Fruit fly (Drosophila melanogaster) whole organism, embryonic: ENCODE results near the gene sr.

Experiments
- Atf-2 ChIP-seq: fragments of 200-800 bp; sonication (Bioruptor generic); optimal IDR thresholded peaks from 2 replicates; lab custom pipeline; 2016; ENCODE audit warnings: missing biosample characterization, missing genetic modification characterization
- Blimp-1 ChIP-seq: fragments of 200-800 bp; sonication (Bioruptor generic); optimal IDR thresholded peaks from 3 replicates; lab custom pipeline; 2018; ENCODE audit warnings: missing biosample characterization, missing genetic modification characterization, mild to moderate bottlenecking, moderate library complexity, missing genetic modification reagents
- CG11085 ChIP-seq: fragments of 200-800 bp; sonication (Bioruptor generic); IDR thresholded peaks from 2 replicates; pipeline ENCODE4 v1.3.6; 2022; ENCODE audit warnings: missing biosample characterization, missing genetic modification characterization
- CG12769 ChIP-seq: fragments of 200-800 bp; sonication (Bioruptor generic); optimal IDR thresholded peaks from 2 replicates; lab custom pipeline; 2019; ENCODE audit warnings: missing biosample characterization, mild to moderate bottlenecking, missing genetic modification characterization, moderate library complexity
- CG13123 ChIP-seq: fragments of 200-800 bp; sonication (Bioruptor generic); optimal IDR thresholded peaks from 2 replicates; lab custom pipeline; 2016; ENCODE audit warnings: missing biosample characterization, missing genetic modification characterization
- CG13296 ChIP-seq: fragments of 200-800 bp; sonication (Bioruptor generic); optimal IDR thresholded peaks from 3 replicates; lab custom pipeline; 2018; ENCODE audit warnings: missing biosample characterization, mild to moderate bottlenecking, missing genetic modification characterization
- CG13424 ChIP-seq: fragments of 200-800 bp; sonication (Bioruptor generic); optimal IDR thresholded peaks from 2 replicates; lab custom pipeline; 2019; ENCODE audit warnings: missing biosample characterization, mild to moderate bottlenecking, missing genetic modification characterization, moderate library complexity
- CG14441 ChIP-seq: fragments of 200-800 bp; sonication (Bioruptor generic); IDR thresholded peaks from 2 replicates; pipeline ENCODE4 v1.3.6; 2022; ENCODE audit warnings: missing biosample characterization, missing genetic modification characterization
- CG14965 ChIP-seq: fragments of 200-800 bp; sonication (Bioruptor generic); optimal IDR thresholded peaks from 2 replicates; lab custom pipeline; 2016; ENCODE audit warnings: missing biosample characterization, missing genetic modification characterization, borderline replicate concordance
- CG15479 ChIP-seq: fragments of 200-800 bp; sonication (Bioruptor generic); optimal IDR thresholded peaks from 3 replicates; lab custom pipeline; 2019; ENCODE audit warnings: missing biosample characterization, mild to moderate bottlenecking, missing genetic modification characterization, moderate library complexity
- CG1603 ChIP-seq: fragments of 200-800 bp; sonication (Bioruptor generic); optimal IDR thresholded peaks from 2 replicates; lab custom pipeline; 2019; ENCODE audit warnings: missing biosample characterization, mild to moderate bottlenecking, missing genetic modification characterization, moderate library complexity
- CG17359 ChIP-seq: fragments of 200-800 bp; sonication (Bioruptor generic); optimal IDR thresholded peaks from 3 replicates; lab custom pipeline; 2018; ENCODE audit warnings: missing biosample characterization, mild to moderate bottlenecking, missing genetic modification characterization, moderate library complexity
- CG17361 ChIP-seq: fragments of 200-800 bp; sonication (Bioruptor generic); IDR thresholded peaks from 3 replicates; pipeline ENCODE4 v1.3.6; 2022; ENCODE audit warnings: missing biosample characterization, missing genetic modification characterization
- CG18619 ChIP-seq: fragments of 200-800 bp; sonication (Bioruptor generic); optimal IDR thresholded peaks from 3 replicates; lab custom pipeline; 2017; ENCODE audit warnings: missing biosample characterization, mild to moderate bottlenecking, missing genetic modification characterization
- CG2199 ChIP-seq: fragments of 200-800 bp; sonication (Bioruptor generic); IDR thresholded peaks from 3 replicates; pipeline ENCODE4 v1.3.6; 2022; ENCODE audit warnings: missing biosample characterization, missing genetic modification characterization
- CG2202 ChIP-seq: fragments of 200-800 bp; sonication (Bioruptor generic); optimal IDR thresholded peaks from 2 replicates; lab custom pipeline; 2018; ENCODE audit warnings: missing biosample characterization, mild to moderate bottlenecking, missing genetic modification characterization
- CG30020 ChIP-seq: fragments of 200-800 bp; optimal IDR thresholded peaks from 2 replicates; lab custom pipeline; 2019; ENCODE audit warnings: missing biosample characterization, mild to moderate bottlenecking, missing genetic modification characterization, moderate library complexity
- CG32767 ChIP-seq: fragments of 200-800 bp; sonication (Bioruptor generic); IDR thresholded peaks from 2 replicates; pipeline ENCODE4 v1.3.6; 2022; ENCODE audit warnings: missing biosample characterization, missing genetic modification characterization
- CG3281 ChIP-seq: fragments of 200-800 bp; sonication (Bioruptor generic); optimal IDR thresholded peaks from 3 replicates; lab custom pipeline; 2017; ENCODE audit warnings: missing biosample characterization, mild to moderate bottlenecking, missing genetic modification characterization
- CG7786 ChIP-seq: fragments of 200-800 bp; sonication (Bioruptor generic); optimal IDR thresholded peaks from 2 replicates; lab custom pipeline; 2016; ENCODE audit warnings: missing biosample characterization, missing genetic modification characterization
- CG8281 ChIP-seq: fragments of 200-800 bp; sonication (Bioruptor generic); optimal IDR thresholded peaks from 2 replicates; lab custom pipeline; 2018; ENCODE audit warnings: missing biosample characterization, mild to moderate bottlenecking, missing genetic modification characterization, moderate library complexity
- CG8944 ChIP-seq: fragments of 200-800 bp; sonication (Bioruptor generic); optimal IDR thresholded peaks from 3 replicates; lab custom pipeline; 2016; ENCODE audit warnings: missing biosample characterization, missing genetic modification characterization
- CrebB ChIP-seq: fragments of 200-800 bp; sonication (Bioruptor generic); optimal IDR thresholded peaks from 3 replicates; lab custom pipeline; 2018; ENCODE audit warnings: missing biosample characterization, mild to moderate bottlenecking, missing genetic modification characterization
- Dek ChIP-seq: fragments of 200-800 bp; sonication (Bioruptor generic); optimal IDR thresholded peaks from 3 replicates; lab custom pipeline; 2019; ENCODE audit warnings: missing biosample characterization, mild to moderate bottlenecking, missing genetic modification characterization, moderate library complexity
- Dll ChIP-seq: fragments of 200-800 bp; sonication (Bioruptor generic); IDR thresholded peaks from 4 replicates; pipeline ENCODE4 v1.3.6; 2022; ENCODE audit warnings: missing biosample characterization, missing genetic modification characterization; ENCODE audit not compliant: partially characterized antibody
- HLH54F ChIP-seq: fragments of 200-800 bp; sonication (Bioruptor generic); optimal IDR thresholded peaks from 3 replicates; lab custom pipeline; 2016; ENCODE audit warnings: missing biosample characterization, missing genetic modification characterization
- Meics ChIP-seq: fragments of 200-800 bp; sonication (Bioruptor generic); optimal IDR thresholded peaks from 2 replicates; lab custom pipeline; 2017; ENCODE audit warnings: missing biosample characterization, mild to moderate bottlenecking, missing genetic modification characterization
- NC2β ChIP-seq: fragments of 200-800 bp; sonication (Bioruptor generic); optimal IDR thresholded peaks from 2 replicates; lab custom pipeline; 2016; ENCODE audit warnings: missing biosample characterization, missing genetic modification characterization
- NK7.1 ChIP-seq: fragments of 200-800 bp; sonication (Bioruptor generic); optimal IDR thresholded peaks from 3 replicates; lab custom pipeline; 2016; ENCODE audit warnings: missing biosample characterization, missing genetic modification characterization
- Opbp ChIP-seq: fragments of 200-800 bp; sonication (Bioruptor generic); IDR thresholded peaks from 3 replicates; pipeline ENCODE4 v1.3.6; 2022; ENCODE audit warnings: missing biosample characterization, missing genetic modification characterization; ENCODE audit not compliant: partially characterized antibody
- Sox100B ChIP-seq: fragments of 200-800 bp; sonication (Bioruptor generic); optimal IDR thresholded peaks from 3 replicates; lab custom pipeline; 2018; ENCODE audit warnings: missing biosample characterization, mild to moderate bottlenecking, missing genetic modification characterization
- ac ChIP-seq: fragments of 200-800 bp; sonication (Bioruptor generic); optimal IDR thresholded peaks from 3 replicates; lab custom pipeline; 2017; ENCODE audit warnings: missing biosample characterization, mild to moderate bottlenecking, missing genetic modification characterization
- chif ChIP-seq, 2 experiments: fragments of 200-800 bp; sonication (Bioruptor generic); optimal IDR thresholded peaks; 3 replicates each; lab custom pipeline; 2016; ENCODE audit warnings: missing biosample characterization in 2 of 2, missing genetic modification characterization in 2 of 2
- dimm ChIP-seq: fragments of 200-800 bp; sonication (Bioruptor generic); IDR thresholded peaks from 2 replicates; pipeline ENCODE4 v1.3.6; 2022; ENCODE audit warnings: missing biosample characterization, missing genetic modification characterization
- ems ChIP-seq: fragments of 200-800 bp; sonication (Bioruptor generic); optimal IDR thresholded peaks from 3 replicates; lab custom pipeline; 2016; ENCODE audit warnings: missing biosample characterization, missing genetic modification characterization
- esg ChIP-seq: fragments of 200-800 bp; sonication (Bioruptor generic); conservative IDR thresholded peaks from 2 replicates; pipeline ENCODE4 v1.3.6; 2022; ENCODE audit warnings: missing biosample characterization, missing genetic modification characterization
- ewg ChIP-seq: fragments of 200-800 bp; sonication (Bioruptor generic); optimal IDR thresholded peaks from 3 replicates; lab custom pipeline; 2017; ENCODE audit warnings: mild to moderate bottlenecking, missing biosample characterization, missing genetic modification reagents, missing genetic modification characterization
- gem ChIP-seq: fragments of 200-800 bp; sonication (Bioruptor generic); optimal IDR thresholded peaks from 2 replicates; lab custom pipeline; 2019; ENCODE audit warnings: missing biosample characterization, mild to moderate bottlenecking, missing genetic modification characterization, moderate library complexity
- gro ChIP-seq: fragments of 200-800 bp; sonication (Bioruptor generic); optimal IDR thresholded peaks from 2 replicates; lab custom pipeline; 2016; ENCODE audit warnings: missing biosample characterization, missing genetic modification characterization
- kay ChIP-seq: fragments of 200-800 bp; sonication (Bioruptor generic); optimal IDR thresholded peaks from 2 replicates; lab custom pipeline; 2016; ENCODE audit warnings: missing biosample characterization, missing genetic modification characterization
- lmd ChIP-seq: fragments of 200-800 bp; sonication (Bioruptor generic); IDR thresholded peaks from 2 replicates; pipeline ENCODE4 v1.3.6; 2022; ENCODE audit warnings: missing biosample characterization, missing genetic modification characterization
- prd ChIP-seq, 3 experiments: fragments of >200 bp in 2 of 3; fragments of 200-800 bp in 1 of 3; sonication (Bioruptor generic) in 1 of 3; optimal IDR thresholded peaks in 2 of 3; IDR thresholded peaks in 1 of 3; 2 replicates in 2 of 3; 3 replicates in 1 of 3; pipeline versions ENCODE4 v1.3.6 to Lab custom; 2017 to 2022; ENCODE audit warnings: missing biosample characterization in 1 of 3, missing genetic modification characterization in 1 of 3
- ro ChIP-seq: fragments of 200-800 bp; sonication (Bioruptor generic); IDR thresholded peaks from 2 replicates; pipeline ENCODE4 v1.3.6; 2022; ENCODE audit warnings: missing biosample characterization, missing genetic modification characterization
- sens ChIP-seq: fragments of 200-800 bp; sonication (Bioruptor generic); peaks from one replicate; lab custom pipeline; 2016; ENCODE audit warnings: missing biosample characterization, missing genetic modification characterization
- sens-2 ChIP-seq: fragments of 200-800 bp; sonication (Bioruptor generic); IDR thresholded peaks from 2 replicates; pipeline ENCODE4 v1.3.6; 2022; ENCODE audit warnings: missing biosample characterization, missing genetic modification characterization
- slp2 ChIP-seq: fragments of 200-800 bp; sonication (Bioruptor generic); optimal IDR thresholded peaks from 2 replicates; lab custom pipeline; 2016; ENCODE audit warnings: missing biosample characterization, missing genetic modification characterization
- sqz ChIP-seq: fragments of 200-800 bp; sonication (Bioruptor generic); optimal IDR thresholded peaks from 3 replicates; lab custom pipeline; 2018; ENCODE audit warnings: missing biosample characterization, mild to moderate bottlenecking, missing genetic modification characterization
- usp ChIP-seq: fragments of >200 bp; optimal IDR thresholded peaks from 2 replicates; lab custom pipeline; 2017; ENCODE audit warnings: missing biosample characterization, missing genetic modification characterization

The sr gene

dm6 chr3R:18167416-18168237 lies 77.0 kb downstream of the sr start, which contains the start of gene wrd (continued):
- TF ChIP-seq Meics (peak; percentile 43), ewg (GFP tag; lab: Kevin White, UChicago) (no peak), CG18619 (GFP tag; lab: Kevin White, UChicago) (peak; percentile 44), slp2 (GFP tag; lab: Kevin White, UChicago) (no peak), Dek (tag; lab: Kevin White, UChicago) (peak; percentile 6), prd (optimal IDR thresholded peaks at IDR 0.05; lab: Kevin White, UChicago) (no peak), prd (GFP tag; IDR thresholded peaks at IDR 0.05; lab: Robert Waterston, UW) (0 out of 3 replicates have a peak, but pooled peaks have one; percentile 20), CG17361 (GFP tag; lab: Robert Waterston, UW) (peak; percentile 77), CG2199 (GFP tag; lab: Robert Waterston, UW) (no peak), NK7.1 (GFP tag; lab: Kevin White, UChicago) (no peak), gro (GFP tag; lab: Kevin White, UChicago) (no peak), CG15479 (peak; percentile 53), sens (peak; percentile 71)

dm6 chr3R:18168398-18168797 lies 77.8 kb downstream of the sr start:
- TF ChIP-seq kay (GFP tag; lab: Kevin White, UChicago): no peak
- no peak for TF ChIP-seq CG8944 (GFP tag; lab: Kevin White, UChicago)
- TF ChIP-seq CG14441: peak; percentile 37; the same call in 1 of the 2 replicates
- TF ChIP-seq CG13424: peak; percentile 51
- TF ChIP-seq chif (GFP tag; optimal IDR thresholded peaks at IDR 0.05; lab: Kevin White, UChicago): no peak
- TF ChIP-seq ac: no peak
- peak; percentile 42 for TF ChIP-seq gem (tag; lab: Kevin White, UChicago)
- TF ChIP-seq CG30020 (tag; lab: Kevin White, UChicago): no peak
- TF ChIP-seq Dll (GFP tag; lab: Robert Waterston, UW): peak; percentile 47; the same call in 1 of the 4 replicates
- TF ChIP-seq lmd (GFP tag; lab: Robert Waterston, UW): peak; percentile 16; the same call in 1 of the 2 replicates
- no peak for TF ChIP-seq usp (GFP tag; lab: Kevin White, UChicago)
- no peak for TF ChIP-seq CG8281 (tag; lab: Kevin White, UChicago)
- TF ChIP-seq Blimp-1: no peak
- no peak for TF ChIP-seq CG14965 (GFP tag; lab: Kevin White, UChicago)
- no peak for TF ChIP-seq CG12769
- TF ChIP-seq sens-2: 0 out of 2 replicates have a peak, but pooled peaks have one; percentile 13
- peak; percentile 43 for TF ChIP-seq CG7786
- TF ChIP-seq CG11085: no peak
- TF ChIP-seq CG13296 (GFP tag; lab: Kevin White, UChicago): peak; percentile 31
- peak; percentile 69 for TF ChIP-seq sqz
- peak; percentile 37 for TF ChIP-seq CG17359 (tag; lab: Kevin White, UChicago)
- TF ChIP-seq ems: no peak
- no peak for TF ChIP-seq ro (GFP tag; lab: Robert Waterston, UW)
- no peak for TF ChIP-seq Atf-2 (GFP tag; lab: Kevin White, UChicago)
- TF ChIP-seq CrebB (tag; lab: Kevin White, UChicago): no peak
- TF ChIP-seq CG32767: no peak
- TF ChIP-seq esg: no peak
- peak; percentile 2 for TF ChIP-seq CG1603 (tag; lab: Kevin White, UChicago)
- TF ChIP-seq CG13123: no peak
- peak; percentile 40 for TF ChIP-seq CG3281 (GFP tag; lab: Kevin White, UChicago)
- no peak for TF ChIP-seq Sox100B (GFP tag; lab: Kevin White, UChicago)
- TF ChIP-seq Opbp: no peak
- no peak for TF ChIP-seq dimm (GFP tag; lab: Robert Waterston, UW)
- no peak for TF ChIP-seq CG2202 (tag; lab: Kevin White, UChicago)
- no peak for TF ChIP-seq NC2β
- TF ChIP-seq HLH54F: peak; percentile 3
